Comparison of ENCODE assay signal across 2 fruit fly cellular contexts in genomic region chr2L:2577361-2577737, dm6.
TF ChIP-seq lines count a peak whose summit lies in the region.

TSS of gene Elba2 (plus strand) at chr2L:2577687.

- TF ChIP-seq CTCF in whole organism, embryonic (GFP tag; optimal IDR thresholded peaks at IDR 0.05; lab: Kevin White, UChicago): no peak

TF ChIP-seq in whole organism, adult, 20 proteins besides CTCF, POLR2A, EP300 and RAD21:
- TF ChIP-seq CG1620 (GFP tag; optimal IDR thresholded peaks at IDR 0.05; lab: Kevin White, UChicago) (no peak), CG14711 (tag; optimal IDR thresholded peaks at IDR 0.05; lab: Kevin White, UChicago) (peak; percentile 36)

TF ChIP-seq in whole organism, embryonic, 481 proteins besides CTCF, POLR2A, EP300 and RAD21:
- TF ChIP-seq pros (GFP tag; optimal IDR thresholded peaks at IDR 0.05; lab: Kevin White, UChicago): peak; percentile 56
- TF ChIP-seq z (GFP tag; IDR thresholded peaks at IDR 0.05; lab: Robert Waterston, UW): peak; percentile 68; the same call in 1 of the 3 replicates
- no peak for TF ChIP-seq zfh2 (GFP tag; optimal IDR thresholded peaks at IDR 0.05; lab: Kevin White, UChicago)
- peak in 1 of 2 experiments; percentile 36 for TF ChIP-seq tll (GFP tag; optimal IDR thresholded peaks at IDR 0.05; lab: Kevin White, UChicago)
- no peak for TF ChIP-seq CG13424 (tag; optimal IDR thresholded peaks at IDR 0.05; lab: Kevin White, UChicago)
- peak; percentile 57 for TF ChIP-seq zf30C (GFP tag; optimal IDR thresholded peaks at IDR 0.05; lab: Kevin White, UChicago)
- peak; percentile 44 for TF ChIP-seq CG15479 (GFP tag; optimal IDR thresholded peaks at IDR 0.05; lab: Kevin White, UChicago)
- peak; percentile 11 for TF ChIP-seq sens (GFP tag; lab: Kevin White, UChicago)
- peak; percentile 13 for TF ChIP-seq sd (tag; optimal IDR thresholded peaks at IDR 0.05; lab: Kevin White, UChicago)
- no peak for TF ChIP-seq dati (GFP tag; IDR thresholded peaks at IDR 0.05; lab: Robert Waterston, UW)
- TF ChIP-seq ap (GFP tag; IDR thresholded peaks at IDR 0.05; lab: Robert Waterston, UW): no peak
- peak in 1 of 2 experiments; percentile 57 for TF ChIP-seq insv (GFP tag; optimal IDR thresholded peaks at IDR 0.05; lab: Kevin White, UChicago)
- no peak for TF ChIP-seq CG13287 (GFP tag; IDR thresholded peaks at IDR 0.05; lab: Robert Waterston, UW; ENCODE audit: partially characterized antibody)
- no peak for TF ChIP-seq CG3838 (GFP tag; optimal IDR thresholded peaks at IDR 0.05; lab: Kevin White, UChicago)
- TF ChIP-seq nerfin-1 (tag; optimal IDR thresholded peaks at IDR 0.05; lab: Kevin White, UChicago): peak; percentile 95
- TF ChIP-seq zen (tag; optimal IDR thresholded peaks at IDR 0.05; lab: Kevin White, UChicago): peak; percentile 63
